Fruit fly (Drosophila melanogaster) whole organism: ENCODE data around the gene CG33268.

ENCODE experiments used
- CG8478 ChIP-seq: fragments of >200 bp; optimal IDR thresholded peaks from 2 replicates; lab custom pipeline; 2018; ENCODE audit warnings: inconsistent platforms
- Dll ChIP-seq: fragments of >200 bp; optimal IDR thresholded peaks from 2 replicates; lab custom pipeline; 2017
- EcR ChIP-seq, 2 experiments: fragments of >200 bp; optimal IDR thresholded peaks; 2 replicates each; lab custom pipeline; 2017; ENCODE audit warnings: missing biosample characterization in 2 of 2, missing genetic modification characterization in 2 of 2, missing genetic modification reagents in 2 of 2
- pan ChIP-seq: fragments of >200 bp; optimal IDR thresholded peaks from 2 replicates; lab custom pipeline; 2017
- psq ChIP-seq: fragments of >200 bp; optimal IDR thresholded peaks from 2 replicates; lab custom pipeline; 2017
- usp ChIP-seq: fragments of >200 bp; optimal IDR thresholded peaks from 2 replicates; lab custom pipeline; 2017; ENCODE audit warnings: missing biosample characterization, missing genetic modification characterization, mixed read lengths

DNA sequence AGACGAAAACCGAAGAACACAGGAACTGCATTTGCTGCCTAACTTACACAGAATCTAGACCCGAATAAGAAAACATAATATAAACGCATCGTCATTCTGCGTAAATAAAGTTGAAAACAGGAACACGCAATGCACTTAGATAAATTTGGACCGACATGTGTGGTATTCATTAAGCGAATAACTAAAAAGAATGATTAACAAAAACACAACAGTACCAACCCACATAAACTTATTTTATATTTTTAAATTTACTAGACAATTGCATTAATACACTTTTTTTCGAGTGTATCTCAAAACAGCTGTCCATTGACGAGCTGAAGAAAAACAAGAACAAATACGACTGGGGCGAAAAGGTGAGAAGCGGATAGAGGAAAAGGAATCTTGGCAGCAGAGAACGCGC lies 36.7 kb downstream of the CG33268 start:
- no peak for TF ChIP-seq psq (lab: Kevin White, UChicago)
- no peak for TF ChIP-seq CG8478 (lab: Kevin White, UChicago)
- TF ChIP-seq EcR (GFP tag; optimal IDR thresholded peaks at IDR 0.05; lab: Kevin White, UChicago): no peak
- no peak for TF ChIP-seq pan (lab: Kevin White, UChicago)
- no peak for TF ChIP-seq Dll
- TF ChIP-seq usp (GFP tag; lab: Kevin White, UChicago): no peak
